Fruit fly (Drosophila melanogaster) whole organism, embryonic: ENCODE results near the gene foi.

Experiments used
- B-H1 ChIP-seq: fragments of 200-800 bp; sonication (Bioruptor generic); IDR thresholded peaks from 3 replicates; pipeline ENCODE4 v1.3.6; 2022; ENCODE audit warnings: missing biosample characterization, missing genetic modification characterization
- BEAF-32 ChIP-seq: fragments of 200-800 bp; sonication (Bioruptor generic); optimal IDR thresholded peaks from 3 replicates; lab custom pipeline; 2017; ENCODE audit warnings: missing biosample characterization, missing genetic modification characterization, mild to moderate bottlenecking, moderate library complexity, missing genetic modification reagents
- CG10147 ChIP-seq: fragments of 200-800 bp; sonication (Bioruptor generic); optimal IDR thresholded peaks from 2 replicates; lab custom pipeline; 2019; ENCODE audit warnings: missing biosample characterization, mild to moderate bottlenecking, missing genetic modification characterization, moderate library complexity
- CG10267 ChIP-seq: fragments of 200-800 bp; sonication (Bioruptor generic); optimal IDR thresholded peaks from 2 replicates; lab custom pipeline; 2018; ENCODE audit warnings: missing biosample characterization, mild to moderate bottlenecking, missing genetic modification characterization, moderate library complexity
- CG10431 ChIP-seq: fragments of 200-800 bp; sonication (Bioruptor generic); optimal IDR thresholded peaks from 3 replicates; lab custom pipeline; 2018; ENCODE audit warnings: missing biosample characterization, mild to moderate bottlenecking, missing genetic modification characterization
- CG10959 ChIP-seq: fragments of 200-800 bp; sonication (Bioruptor generic); IDR thresholded peaks from 2 replicates; pipeline ENCODE4 v1.3.6; 2022; ENCODE audit warnings: missing biosample characterization, missing genetic modification characterization
- CG13894 ChIP-seq: fragments of 200-800 bp; sonication (Bioruptor generic); optimal IDR thresholded peaks from 3 replicates; lab custom pipeline; 2018; ENCODE audit warnings: missing biosample characterization, mild to moderate bottlenecking, missing genetic modification characterization, moderate library complexity
- CG15011 ChIP-seq: fragments of 200-800 bp; sonication (Bioruptor generic); optimal IDR thresholded peaks from 3 replicates; lab custom pipeline; 2018; ENCODE audit warnings: missing biosample characterization, mild to moderate bottlenecking, missing genetic modification characterization
- CG2116 ChIP-seq: fragments of 200-800 bp; sonication (Bioruptor generic); optimal IDR thresholded peaks from 3 replicates; lab custom pipeline; 2018; ENCODE audit warnings: missing biosample characterization, mild to moderate bottlenecking, missing genetic modification characterization
- CG2129 ChIP-seq: fragments of 200-800 bp; sonication (Bioruptor generic); IDR thresholded peaks from 2 replicates; pipeline ENCODE4 v1.3.6; 2022; ENCODE audit warnings: missing biosample characterization, missing genetic modification characterization; ENCODE audit not compliant: partially characterized antibody
- CG31388 ChIP-seq: fragments of 200-800 bp; sonication (Bioruptor generic); optimal IDR thresholded peaks from 2 replicates; lab custom pipeline; 2016; ENCODE audit warnings: missing biosample characterization, missing genetic modification characterization
- CG3838 ChIP-seq: fragments of 200-800 bp; sonication (Bioruptor generic); optimal IDR thresholded peaks from 3 replicates; lab custom pipeline; 2016; ENCODE audit warnings: missing biosample characterization, missing genetic modification characterization
- CG3995 ChIP-seq: fragments of 200-800 bp; sonication (Bioruptor generic); optimal IDR thresholded peaks from 3 replicates; lab custom pipeline; 2016; ENCODE audit warnings: missing biosample characterization, missing genetic modification characterization
- CG4617 ChIP-seq: fragments of 200-800 bp; sonication (Bioruptor generic); optimal IDR thresholded peaks from 3 replicates; lab custom pipeline; 2016; ENCODE audit warnings: missing biosample characterization, missing genetic modification characterization, borderline replicate concordance
- CG7271 ChIP-seq: fragments of 200-800 bp; sonication (Bioruptor generic); optimal IDR thresholded peaks from 2 replicates; lab custom pipeline; 2018; ENCODE audit warnings: missing biosample characterization, mild to moderate bottlenecking, missing genetic modification characterization, moderate library complexity
- CTCF ChIP-seq: fragments of 200-800 bp; sonication (Bioruptor generic); optimal IDR thresholded peaks from 2 replicates; lab custom pipeline; 2017; ENCODE audit warnings: missing biosample characterization, mild to moderate bottlenecking, missing genetic modification characterization, moderate library complexity
- Dll ChIP-seq: fragments of 200-800 bp; sonication (Bioruptor generic); IDR thresholded peaks from 4 replicates; pipeline ENCODE4 v1.3.6; 2022; ENCODE audit warnings: missing biosample characterization, missing genetic modification characterization; ENCODE audit not compliant: partially characterized antibody
- Doc3 ChIP-seq: fragments of 200-800 bp; sonication (Bioruptor generic); IDR thresholded peaks from 3 replicates; pipeline ENCODE4 v1.3.6; 2022; ENCODE audit warnings: missing biosample characterization, missing genetic modification characterization; ENCODE audit not compliant: partially characterized antibody
- Dp ChIP-seq: fragments of 200-800 bp; sonication (Bioruptor generic); optimal IDR thresholded peaks from 2 replicates; lab custom pipeline; 2018; ENCODE audit warnings: missing biosample characterization, mild to moderate bottlenecking, missing genetic modification characterization, moderate library complexity
- E2f2 ChIP-seq: fragments of 200-800 bp; sonication (Bioruptor generic); IDR thresholded peaks from 2 replicates; pipeline ENCODE4 v1.3.6; 2022; ENCODE audit warnings: missing biosample characterization, missing genetic modification characterization
- Elba2 ChIP-seq: fragments of 200-800 bp; sonication (Bioruptor generic); optimal IDR thresholded peaks from 3 replicates; lab custom pipeline; 2016; ENCODE audit warnings: missing biosample characterization, missing genetic modification characterization
- HHEX ChIP-seq: fragments of 200-800 bp; sonication (Bioruptor generic); optimal IDR thresholded peaks from 3 replicates; lab custom pipeline; 2017; ENCODE audit warnings: missing biosample characterization, mild to moderate bottlenecking, missing genetic modification characterization, missing genetic modification reagents
- HLHmδ ChIP-seq: fragments of 200-800 bp; sonication (Bioruptor generic); optimal IDR thresholded peaks from 2 replicates; lab custom pipeline; 2018; ENCODE audit warnings: missing biosample characterization, mild to moderate bottlenecking, missing genetic modification characterization, moderate library complexity
- MESR4 ChIP-seq: fragments of 200-800 bp; sonication (Bioruptor generic); optimal IDR thresholded peaks from 2 replicates; lab custom pipeline; 2018; ENCODE audit warnings: missing biosample characterization, mild to moderate bottlenecking, missing genetic modification characterization, moderate library complexity
- Mad ChIP-seq: fragments of 200-800 bp; sonication (Bioruptor generic); optimal IDR thresholded peaks from 2 replicates; lab custom pipeline; 2016; ENCODE audit warnings: missing biosample characterization, missing genetic modification characterization
- NFAT ChIP-seq: fragments of 200-800 bp; sonication (Bioruptor generic); IDR thresholded peaks from 2 replicates; pipeline ENCODE4 v1.3.6; 2022; ENCODE audit warnings: missing biosample characterization, missing genetic modification characterization
- Nf-YC ChIP-seq: fragments of 200-800 bp; optimal IDR thresholded peaks from 3 replicates; lab custom pipeline; 2019; ENCODE audit warnings: missing biosample characterization, mild to moderate bottlenecking, missing genetic modification characterization, moderate library complexity
- NfI ChIP-seq: fragments of 200-800 bp; sonication (Bioruptor generic); optimal IDR thresholded peaks from 3 replicates; lab custom pipeline; 2018; ENCODE audit warnings: missing biosample characterization, mild to moderate bottlenecking, missing genetic modification characterization, moderate library complexity
- Opbp ChIP-seq: fragments of 200-800 bp; sonication (Bioruptor generic); IDR thresholded peaks from 3 replicates; pipeline ENCODE4 v1.3.6; 2022; ENCODE audit warnings: missing biosample characterization, missing genetic modification characterization; ENCODE audit not compliant: partially characterized antibody
- Scr ChIP-seq: fragments of 200-800 bp; sonication (Bioruptor generic); IDR thresholded peaks from 2 replicates; pipeline ENCODE4 v1.3.6; 2022; ENCODE audit warnings: missing biosample characterization, missing genetic modification characterization; ENCODE audit not compliant: partially characterized antibody
- abd-A ChIP-seq: fragments of 200-800 bp; sonication (Bioruptor generic); optimal IDR thresholded peaks from 3 replicates; lab custom pipeline; 2019; ENCODE audit warnings: missing biosample characterization, mild to moderate bottlenecking, missing genetic modification characterization, moderate library complexity
- bbx ChIP-seq: fragments of 200-800 bp; sonication (Bioruptor generic); IDR thresholded peaks from 2 replicates; pipeline ENCODE4 v1.3.6; 2022; ENCODE audit warnings: missing biosample characterization, missing genetic modification characterization; ENCODE audit not compliant: partially characterized antibody
- eve ChIP-seq, 2 experiments: fragments of >200 bp; optimal IDR thresholded peaks; 2 replicates each; lab custom pipeline; 2017; ENCODE audit warnings: missing biosample characterization in 2 of 2, missing genetic modification characterization in 2 of 2
- ftz-f1 ChIP-seq: fragments of 200-800 bp; sonication (Bioruptor generic); optimal IDR thresholded peaks from 2 replicates; lab custom pipeline; 2016; ENCODE audit warnings: missing biosample characterization, missing genetic modification characterization
- fu2 ChIP-seq: fragments of 200-800 bp; sonication (Bioruptor generic); optimal IDR thresholded peaks from 2 replicates; lab custom pipeline; 2016; ENCODE audit warnings: missing biosample characterization, missing genetic modification characterization
- gro ChIP-seq: fragments of 200-800 bp; sonication (Bioruptor generic); optimal IDR thresholded peaks from 2 replicates; lab custom pipeline; 2016; ENCODE audit warnings: missing biosample characterization, missing genetic modification characterization
- lilli ChIP-seq: fragments of 200-800 bp; sonication (Bioruptor generic); optimal IDR thresholded peaks from 3 replicates; lab custom pipeline; 2016; ENCODE audit warnings: missing biosample characterization, missing genetic modification characterization
- nerfin-2 ChIP-seq: fragments of 200-800 bp; sonication (Bioruptor generic); IDR thresholded peaks from 2 replicates; pipeline ENCODE4 v1.3.6; 2022; ENCODE audit warnings: missing biosample characterization, missing genetic modification characterization; ENCODE audit not compliant: partially characterized antibody
- phol ChIP-seq: fragments of 200-800 bp; sonication (Bioruptor generic); optimal IDR thresholded peaks from 3 replicates; lab custom pipeline; 2018; ENCODE audit warnings: missing biosample characterization, mild to moderate bottlenecking, missing genetic modification characterization, moderate library complexity
- pzg ChIP-seq: fragments of 200-800 bp; sonication (Bioruptor generic); optimal IDR thresholded peaks from 3 replicates; lab custom pipeline; 2018; ENCODE audit warnings: missing biosample characterization, mild to moderate bottlenecking, missing genetic modification characterization, moderate library complexity
- ro ChIP-seq: fragments of 200-800 bp; sonication (Bioruptor generic); IDR thresholded peaks from 2 replicates; pipeline ENCODE4 v1.3.6; 2022; ENCODE audit warnings: missing biosample characterization, missing genetic modification characterization
- row ChIP-seq: fragments of 200-800 bp; sonication (Bioruptor generic); IDR thresholded peaks from 3 replicates; pipeline ENCODE4 v1.3.6; 2022; ENCODE audit warnings: missing biosample characterization, missing genetic modification characterization
- sens ChIP-seq: fragments of 200-800 bp; sonication (Bioruptor generic); peaks from one replicate; lab custom pipeline; 2016; ENCODE audit warnings: missing biosample characterization, missing genetic modification characterization
- so ChIP-seq: fragments of 200-800 bp; sonication (Bioruptor generic); IDR thresholded peaks from 3 replicates; pipeline ENCODE4 v1.3.6; 2022; ENCODE audit warnings: missing biosample characterization, missing genetic modification characterization
- sug ChIP-seq: fragments of 200-800 bp; optimal IDR thresholded peaks from 2 replicates; lab custom pipeline; 2019; ENCODE audit warnings: missing biosample characterization, mild to moderate bottlenecking, missing genetic modification characterization, moderate library complexity
- unc-4 ChIP-seq: fragments of 200-800 bp; sonication (Bioruptor generic); IDR thresholded peaks from 2 replicates; pipeline ENCODE4 v1.3.6; 2022; ENCODE audit warnings: missing biosample characterization, missing genetic modification characterization; ENCODE audit not compliant: partially characterized antibody
- wek ChIP-seq: fragments of 200-800 bp; sonication (Bioruptor generic); optimal IDR thresholded peaks from 3 replicates; lab custom pipeline; 2018; ENCODE audit warnings: missing biosample characterization, mild to moderate bottlenecking, missing genetic modification characterization, moderate library complexity
- zen ChIP-seq: fragments of 200-800 bp; sonication (Bioruptor generic); optimal IDR thresholded peaks from 3 replicates; lab custom pipeline; 2018; ENCODE audit warnings: missing biosample characterization, mild to moderate bottlenecking, missing genetic modification characterization, moderate library complexity
- zfh2 ChIP-seq: fragments of 200-800 bp; sonication (Bioruptor generic); optimal IDR thresholded peaks from 2 replicates; lab custom pipeline; 2016; ENCODE audit warnings: missing biosample characterization, missing genetic modification characterization

Gene foi

dm6 chr3L:8520252-8520651 lies 4.8 kb upstream of the foi start, which contains the start of gene se:
Gene se, plus strand, starts transcription at chr3L:8520552.
- TF ChIP-seq CG10147 = no peak
- TF ChIP-seq HLHmδ (GFP tag; lab: Kevin White, UChicago) = no peak
- TF ChIP-seq HHEX = no peak
- TF ChIP-seq bbx (GFP tag; lab: Robert Waterston, UW) = no peak
- TF ChIP-seq zfh2 = no peak
- no peak for TF ChIP-seq ftz-f1 (GFP tag; lab: Kevin White, UChicago)
- no peak for TF ChIP-seq CG2129 (GFP tag; lab: Robert Waterston, UW)
- TF ChIP-seq zen (tag; lab: Kevin White, UChicago) = no peak

dm6 chr3L:8523257-8523656 lies 1.8 kb upstream of the foi start, which contains the start of gene GstO2:
Gene GstO2, minus strand, starts transcription at chr3L:8523501.
- no peak for TF ChIP-seq lilli (GFP tag; lab: Kevin White, UChicago)
- no peak for TF ChIP-seq so (GFP tag; lab: Robert Waterston, UW)
- no peak for TF ChIP-seq ro (GFP tag; lab: Robert Waterston, UW)
- peak; percentile 59 for TF ChIP-seq sens (GFP tag; lab: Kevin White, UChicago)
- peak; percentile 4 for TF ChIP-seq CG10267 (tag; lab: Kevin White, UChicago)
- no peak for TF ChIP-seq B-H1 (GFP tag; lab: Robert Waterston, UW)
- peak; percentile 60; the same call in 3 of the 4 replicates for TF ChIP-seq Dll
- peak; percentile 44 for TF ChIP-seq BEAF-32 (GFP tag; lab: Kevin White, UChicago)
- no peak for TF ChIP-seq CG15011 (GFP tag; lab: Kevin White, UChicago)
- no peak for TF ChIP-seq CG10959 (GFP tag; lab: Robert Waterston, UW)
- TF ChIP-seq CG2116 (GFP tag; lab: Kevin White, UChicago) = peak; percentile 47
- no peak for TF ChIP-seq gro (GFP tag; lab: Kevin White, UChicago)
- TF ChIP-seq CG13894 = peak; percentile 9
- TF ChIP-seq Mad (GFP tag; lab: Kevin White, UChicago) = no peak
- TF ChIP-seq E2f2 (GFP tag; lab: Robert Waterston, UW) = peak; percentile 93
- TF ChIP-seq wek (GFP tag; lab: Kevin White, UChicago) = peak; percentile 98
- TF ChIP-seq Nf-YC (tag; lab: Kevin White, UChicago) = peak; percentile 6
- TF ChIP-seq Doc3 (GFP tag; lab: Robert Waterston, UW) = 0 out of 3 replicates have a peak, but pooled peaks have one; percentile 25
- peak; percentile 14 for TF ChIP-seq phol
- peak; percentile 30; the same call in 1 of the 2 replicates for TF ChIP-seq nerfin-2 (GFP tag; lab: Robert Waterston, UW)
- no peak for TF ChIP-seq fu2 (GFP tag; lab: Kevin White, UChicago)
- TF ChIP-seq CG4617 (GFP tag; lab: Kevin White, UChicago) = peak; percentile 13
- peak; percentile 62 for TF ChIP-seq sug (tag; lab: Kevin White, UChicago)
- peak; percentile 51 for TF ChIP-seq ftz-f1 (GFP tag; lab: Kevin White, UChicago)
- no peak for TF ChIP-seq eve (GFP tag; optimal IDR thresholded peaks at IDR 0.05; lab: Kevin White, UChicago)
- TF ChIP-seq Opbp (GFP tag; lab: Robert Waterston, UW) = peak; percentile 35; the same call in 1 of the 3 replicates
- no peak for TF ChIP-seq CG3838 (GFP tag; lab: Kevin White, UChicago)
- peak; percentile 46 for TF ChIP-seq pzg
- peak; percentile 64 for TF ChIP-seq MESR4 (GFP tag; lab: Kevin White, UChicago)
- TF ChIP-seq abd-A (tag; lab: Kevin White, UChicago) = no peak
- peak; percentile 30 for TF ChIP-seq CG3995
- TF ChIP-seq CG10431 (GFP tag; lab: Kevin White, UChicago) = peak; percentile 94
- TF ChIP-seq NfI (GFP tag; lab: Kevin White, UChicago) = no peak
- TF ChIP-seq CG31388 (GFP tag; lab: Kevin White, UChicago) = no peak
- peak; percentile 18; the same call in 1 of the 3 replicates for TF ChIP-seq row
- TF ChIP-seq CTCF (GFP tag; lab: Kevin White, UChicago) = peak; percentile 2
- peak; percentile 51 for TF ChIP-seq unc-4 (GFP tag; lab: Robert Waterston, UW)
- TF ChIP-seq CG7271 (tag; lab: Kevin White, UChicago) = no peak
- TF ChIP-seq NFAT (GFP tag; lab: Robert Waterston, UW) = peak; percentile 44; the same call in 1 of the 2 replicates
- TF ChIP-seq Dp (GFP tag; lab: Kevin White, UChicago) = peak; percentile 87
- peak; percentile 47; the same call in 1 of the 2 replicates for TF ChIP-seq Scr (GFP tag; lab: Robert Waterston, UW)
- no peak for TF ChIP-seq Elba2 (GFP tag; lab: Kevin White, UChicago)
